Worm (Caenorhabditis elegans) whole organism, L4/young adult: ENCODE results near the gene lys-4.

ENCODE experiments used
- W03F9.2 ChIP-seq: fragments of 150-350 bp; optimal IDR thresholded peaks from 2 replicates; lab custom pipeline; 2014; ENCODE audit warnings: missing biosample characterization, missing genetic modification characterization
- dao-5 ChIP-seq: sonication (generic microtip); optimal IDR thresholded peaks from 2 replicates; lab custom pipeline; 2016; ENCODE audit warnings: missing genotype, missing genetic modification characterization, moderate library complexity, missing compliant biosample characterization
- him-1 ChIP-seq: sonication (generic microtip); optimal IDR thresholded peaks from 2 replicates; lab custom pipeline; 2016; ENCODE audit warnings: missing genotype, missing genetic modification reagents, missing genetic modification characterization, missing compliant biosample characterization

- TF ChIP-seq him-1 (tag; lab: Kevin White, UChicago) = no peak
- TF ChIP-seq dao-5 (tag; lab: Kevin White, UChicago) = no peak
- no peak for TF ChIP-seq W03F9.2 (tag; lab: Kevin White, UChicago)
Measured at ce11 chrIV:11638016-11638415, 15.0 kb upstream of the lys-4 start, which contains the start of gene rbm-17.
